Worm (Caenorhabditis elegans) whole organism, early embryonic: Measurements from ENCODE around the gene snai-1.

ENCODE experiments used
- B0310.2 ChIP-seq: sonication (generic microtip); optimal IDR thresholded peaks from 2 replicates; lab custom pipeline; 2016; ENCODE audit warnings: mild to moderate bottlenecking, missing genetic modification characterization, missing compliant biosample characterization
- ama-1 ChIP-seq: fragments of 150-350 bp; optimal IDR thresholded peaks from 2 replicates; lab custom pipeline; 2014
- ets-7 ChIP-seq: sonication (generic microtip); optimal IDR thresholded peaks from 2 replicates; lab custom pipeline; 2016; ENCODE audit warnings: missing genotype, missing genetic modification characterization, missing compliant biosample characterization
- flt-1 ChIP-seq: fragments of 200-800 bp; sonication (Bioruptor generic); IDR thresholded peaks from 2 replicates; pipeline ENCODE4 v1.3.6; 2022; ENCODE audit warnings: missing genetic modification characterization, missing compliant biosample characterization
- hmbx-1 ChIP-seq: sonication (generic microtip); optimal IDR thresholded peaks from 2 replicates; lab custom pipeline; 2016; ENCODE audit warnings: mild to moderate bottlenecking, missing genetic modification characterization, missing compliant biosample characterization
- hmg-4 ChIP-seq: fragments of 200-800 bp; sonication (Bioruptor generic); optimal IDR thresholded peaks from 2 replicates; lab custom pipeline; 2018; ENCODE audit warnings: mild to moderate bottlenecking, missing genetic modification characterization, missing compliant biosample characterization
- hnd-1 ChIP-seq: sonication (generic microtip); optimal IDR thresholded peaks from 2 replicates; lab custom pipeline; 2016; ENCODE audit warnings: missing genetic modification characterization, missing compliant biosample characterization
- scrt-1 ChIP-seq: fragments of 200-800 bp; sonication (Bioruptor generic); IDR thresholded peaks from 2 replicates; pipeline ENCODE4 v1.3.6; 2022; ENCODE audit warnings: missing genetic modification characterization, missing compliant biosample characterization
- sea-1 ChIP-seq: fragments of 200-800 bp; sonication (Bioruptor generic); conservative IDR thresholded peaks from 2 replicates; pipeline ENCODE4 v1.3.6; 2022; ENCODE audit warnings: missing genetic modification characterization, missing compliant biosample characterization
- tbx-37 ChIP-seq: fragments of 200-800 bp; sonication (Bioruptor generic); conservative IDR thresholded peaks from 2 replicates; pipeline ENCODE4 v1.3.6; 2022; ENCODE audit warnings: missing genetic modification reagents, missing genetic modification characterization, missing compliant biosample characterization
- tra-4 ChIP-seq: sonication (generic microtip); optimal IDR thresholded peaks from 2 replicates; lab custom pipeline; 2017; ENCODE audit warnings: missing genetic modification characterization, missing compliant biosample characterization

DNA sequence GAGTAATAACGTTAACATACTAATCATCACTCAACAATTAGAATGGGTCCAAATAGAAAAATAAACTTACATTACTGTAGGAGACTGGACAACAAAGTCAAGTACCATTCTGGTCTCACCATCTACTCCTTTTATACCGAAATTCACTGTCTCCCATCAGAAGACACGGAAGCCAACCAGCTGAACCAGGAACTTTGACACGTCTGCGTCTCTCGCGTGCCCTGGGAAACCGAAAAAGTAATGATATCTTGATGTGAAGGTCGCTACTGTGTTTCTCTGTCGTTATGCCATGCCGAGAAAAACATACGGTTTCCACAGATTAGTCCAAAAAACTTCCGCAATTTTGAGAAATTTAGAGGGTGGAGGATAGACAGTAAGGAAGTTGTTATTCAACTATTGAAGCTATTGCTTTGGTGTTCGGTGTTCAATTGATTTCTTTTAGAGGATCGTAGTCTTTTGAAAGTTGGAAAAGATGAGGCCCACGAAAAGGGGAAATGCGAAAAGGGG is 13.1 kb upstream of the snai-1 start, which contains the start of gene col-101:
- TF ChIP-seq ama-1 (lab: Kevin White, UChicago) (no peak), scrt-1 (GFP tag; lab: Robert Waterston, UW) (no peak), ets-7 (tag; lab: Kevin White, UChicago) (no peak), flt-1 (no peak), tra-4 (no peak), sea-1 (GFP tag; lab: Robert Waterston, UW) (no peak), B0310.2 (tag; lab: Kevin White, UChicago) (no peak), tbx-37 (GFP tag; lab: Robert Waterston, UW) (no peak), hnd-1 (tag; lab: Kevin White, UChicago) (no peak), hmbx-1 (tag; lab: Kevin White, UChicago) (no peak), hmg-4 (GFP tag; lab: Kevin White, UChicago) (no peak)
